Worm (Caenorhabditis elegans) whole organism, late embryonic: ENCODE results near the gene dac-1.

Source experiments
- C08G9.2 ChIP-seq: sonication (generic microtip); optimal IDR thresholded peaks from 2 replicates; lab custom pipeline; 2016; ENCODE audit warnings: mild to moderate bottlenecking, missing genetic modification characterization, moderate library complexity, missing compliant biosample characterization
- C38D4.7 ChIP-seq: fragments of 200-800 bp; sonication (Bioruptor generic); optimal IDR thresholded peaks from 2 replicates; lab custom pipeline; 2018; ENCODE audit warnings: mild to moderate bottlenecking, missing genetic modification characterization, moderate library complexity, missing compliant biosample characterization
- K02D7.2 ChIP-seq: sonication (generic microtip); optimal IDR thresholded peaks from 2 replicates; lab custom pipeline; 2017; ENCODE audit warnings: mild to moderate bottlenecking, missing genetic modification characterization, missing compliant biosample characterization
- K09A11.1 ChIP-seq: sonication (generic microtip); optimal IDR thresholded peaks from 2 replicates; lab custom pipeline; 2017; ENCODE audit warnings: antibody characterized with exemption, mild to moderate bottlenecking, missing genetic modification characterization, missing compliant biosample characterization; ENCODE audit not compliant: insufficient read depth
- T23F11.4 ChIP-seq: fragments of 200-800 bp; sonication (Bioruptor generic); optimal IDR thresholded peaks from 2 replicates; lab custom pipeline; 2018; ENCODE audit warnings: mild to moderate bottlenecking, missing genetic modification characterization, missing compliant biosample characterization
- ama-1 ChIP-seq: fragments of 150-350 bp; optimal IDR thresholded peaks from 2 replicates; lab custom pipeline; 2014
- ceh-14 ChIP-seq: sonication (generic microtip); optimal IDR thresholded peaks from 2 replicates; lab custom pipeline; 2016; ENCODE audit warnings: missing genotype, missing genetic modification characterization, missing compliant biosample characterization
- ceh-2 ChIP-seq: sonication (generic microtip); optimal IDR thresholded peaks from 2 replicates; lab custom pipeline; 2016; ENCODE audit warnings: missing genotype, missing genetic modification characterization, missing compliant biosample characterization
- ceh-22 ChIP-seq: sonication (generic microtip); optimal IDR thresholded peaks from 2 replicates; lab custom pipeline; 2017; ENCODE audit warnings: missing biosample characterization, missing genetic modification characterization
- ceh-24 ChIP-seq: sonication (generic microtip); optimal IDR thresholded peaks from 2 replicates; lab custom pipeline; 2016; ENCODE audit warnings: mild to moderate bottlenecking, missing genetic modification characterization, missing compliant biosample characterization
- ceh-30 ChIP-seq: fragments of 150-350 bp; optimal IDR thresholded peaks from 2 replicates; lab custom pipeline; 2014; ENCODE audit warnings: missing biosample characterization, missing genetic modification characterization
- ceh-45 ChIP-seq: fragments of 200-800 bp; sonication (Bioruptor generic); IDR thresholded peaks from 2 replicates; pipeline ENCODE4 v1.3.6; 2022; ENCODE audit warnings: missing genetic modification reagents, missing genetic modification characterization, missing compliant biosample characterization
- ceh-48 ChIP-seq: sonication (generic microtip); optimal IDR thresholded peaks from 2 replicates; lab custom pipeline; 2016; ENCODE audit warnings: missing genetic modification characterization, inconsistent platforms, missing compliant biosample characterization
- dmd-4 ChIP-seq: sonication (generic microtip); optimal IDR thresholded peaks from 2 replicates; lab custom pipeline; 2016; ENCODE audit warnings: borderline replicate concordance, missing genetic modification characterization, missing compliant biosample characterization
- elt-2 ChIP-seq: sonication (generic microtip); optimal IDR thresholded peaks from 2 replicates; lab custom pipeline; 2016; ENCODE audit warnings: missing genetic modification reagents, missing genetic modification characterization, missing compliant biosample characterization
- ets-4 ChIP-seq: sonication (generic microtip); optimal IDR thresholded peaks from 2 replicates; lab custom pipeline; 2016; ENCODE audit warnings: missing genetic modification characterization, missing compliant biosample characterization
- fax-1 ChIP-seq: sonication (generic microtip); optimal IDR thresholded peaks from 2 replicates; lab custom pipeline; 2016; ENCODE audit warnings: missing genotype, missing genetic modification characterization, missing compliant biosample characterization
- hlh-13 ChIP-seq: fragments of 200-800 bp; sonication (Bioruptor generic); optimal IDR thresholded peaks from 2 replicates; lab custom pipeline; 2018; ENCODE audit warnings: mild to moderate bottlenecking, missing genetic modification characterization, missing compliant biosample characterization
- hlh-6 ChIP-seq: sonication (generic microtip); optimal IDR thresholded peaks from 2 replicates; lab custom pipeline; 2016; ENCODE audit warnings: missing genotype, missing genetic modification characterization, missing compliant biosample characterization
- hlh-8 ChIP-seq: sonication (generic microtip); optimal IDR thresholded peaks from 2 replicates; lab custom pipeline; 2016; ENCODE audit warnings: missing genotype, missing genetic modification characterization, missing compliant biosample characterization
- madf-2 ChIP-seq: sonication (generic microtip); optimal IDR thresholded peaks from 2 replicates; lab custom pipeline; 2017; ENCODE audit warnings: missing genetic modification characterization, missing compliant biosample characterization
- mec-3 ChIP-seq: sonication (generic microtip); optimal IDR thresholded peaks from 2 replicates; lab custom pipeline; 2016; ENCODE audit warnings: borderline replicate concordance, missing genetic modification characterization, missing compliant biosample characterization
- nfya-1 ChIP-seq: sonication (generic microtip); optimal IDR thresholded peaks from 2 replicates; lab custom pipeline; 2017; ENCODE audit warnings: missing genetic modification characterization, mild to moderate bottlenecking, missing compliant biosample characterization, antibody characterized with exemption, moderate library complexity
- nhr-11 ChIP-seq: fragments of 150-350 bp; optimal IDR thresholded peaks from 2 replicates; lab custom pipeline; 2014; ENCODE audit warnings: missing biosample characterization, missing genetic modification characterization
- nhr-232 ChIP-seq: sonication (generic microtip); optimal IDR thresholded peaks from 2 replicates; lab custom pipeline; 2016; ENCODE audit warnings: missing genetic modification characterization, missing compliant biosample characterization
- npax-4 ChIP-seq: sonication (generic microtip); optimal IDR thresholded peaks from 2 replicates; lab custom pipeline; 2016; ENCODE audit warnings: missing genetic modification characterization, missing compliant biosample characterization
- pag-3 ChIP-seq: sonication (generic microtip); optimal IDR thresholded peaks from 2 replicates; lab custom pipeline; 2016; ENCODE audit warnings: missing compliant biosample characterization, missing genetic modification characterization, borderline replicate concordance
- pha-4 ChIP-seq: fragments of 150-350 bp; optimal IDR thresholded peaks from 2 replicates; lab custom pipeline; 2018; ENCODE audit warnings: missing biosample characterization, missing genetic modification reagents, missing genetic modification characterization
- rnt-1 ChIP-seq: sonication (generic microtip); optimal IDR thresholded peaks from 2 replicates; lab custom pipeline; 2016; ENCODE audit warnings: missing genetic modification characterization, missing compliant biosample characterization
- sdc-2 ChIP-seq: sonication (generic microtip); optimal IDR thresholded peaks from 2 replicates; lab custom pipeline; 2016; ENCODE audit warnings: missing genotype, missing genetic modification characterization, missing compliant biosample characterization
- sox-2 ChIP-seq: fragments of 200-800 bp; sonication (Bioruptor generic); IDR thresholded peaks from 2 replicates; pipeline ENCODE4 v1.3.6; 2022; ENCODE audit warnings: missing genetic modification reagents, missing genetic modification characterization, missing compliant biosample characterization
- syd-9 ChIP-seq: sonication (generic microtip); optimal IDR thresholded peaks from 2 replicates; lab custom pipeline; 2016; ENCODE audit warnings: mild to moderate bottlenecking, missing genetic modification characterization, moderate library complexity, missing compliant biosample characterization
- tbx-2 ChIP-seq: sonication (generic microtip); optimal IDR thresholded peaks from 2 replicates; lab custom pipeline; 2016; ENCODE audit warnings: missing genetic modification characterization, missing compliant biosample characterization
- ttx-3 ChIP-seq: sonication (generic microtip); optimal IDR thresholded peaks from 2 replicates; lab custom pipeline; 2016; ENCODE audit warnings: missing genetic modification reagents, missing genetic modification characterization, missing compliant biosample characterization
- unc-42 ChIP-seq: sonication (generic microtip); optimal IDR thresholded peaks from 2 replicates; lab custom pipeline; 2016; ENCODE audit warnings: missing genotype, missing genetic modification characterization, missing compliant biosample characterization
- unc-86 ChIP-seq: sonication (generic microtip); optimal IDR thresholded peaks from 2 replicates; lab custom pipeline; 2016; ENCODE audit warnings: missing genetic modification characterization, missing compliant biosample characterization
- ztf-16 ChIP-seq: sonication (generic microtip); optimal IDR thresholded peaks from 2 replicates; lab custom pipeline; 2017; ENCODE audit warnings: missing genetic modification characterization, missing compliant biosample characterization

dac-1 gene

ce11 chrIII:815845-816244, at the start of gene dac-1:
Gene dac-1 (plus strand): TSS chrIII:816145.
- no peak for TF ChIP-seq sdc-2
- TF ChIP-seq unc-42 (tag; lab: Kevin White, UChicago): no peak
- TF ChIP-seq ets-4 (tag; lab: Kevin White, UChicago): no peak
- no peak for TF ChIP-seq pha-4 (tag; lab: Kevin White, UChicago)
- no peak for TF ChIP-seq T23F11.4
- no peak for TF ChIP-seq hlh-8
- TF ChIP-seq ceh-24: no peak

- TF ChIP-seq K09A11.1 (tag; lab: Kevin White, UChicago): no peak
- no peak for TF ChIP-seq ztf-16
- no peak for TF ChIP-seq nfya-1
- no peak for TF ChIP-seq elt-2 (tag; lab: Kevin White, UChicago)
- no peak for TF ChIP-seq mec-3 (tag; lab: Kevin White, UChicago)
- no peak for TF ChIP-seq ama-1 (lab: Kevin White, UChicago)
- no peak for TF ChIP-seq sox-2 (GFP tag; lab: Robert Waterston, UW)
- TF ChIP-seq ceh-2 (tag; lab: Kevin White, UChicago): no peak
- no peak for TF ChIP-seq K02D7.2 (tag; lab: Kevin White, UChicago)
- no peak for TF ChIP-seq ceh-22
- TF ChIP-seq C08G9.2: no peak
These were observed 47.4 kb upstream of the dac-1 start for ce11 chrIII:768528-768927.

- no peak for TF ChIP-seq C38D4.7 (GFP tag; lab: Kevin White, UChicago)
- TF ChIP-seq, all 69 proteins: peak for 0
These were observed 45.0 kb upstream of the dac-1 start, which contains the start of gene tpst-2 for ce11 chrIII:770958-771357. Gene tpst-2 (plus strand): TSS chrIII:771258.

- TF ChIP-seq ceh-30 (tag; lab: Kevin White, UChicago): no peak
- no peak for TF ChIP-seq fax-1 (tag; lab: Kevin White, UChicago)
- no peak for TF ChIP-seq dmd-4
- no peak for TF ChIP-seq ttx-3 (tag; lab: Kevin White, UChicago)
- peak; percentile 83 for TF ChIP-seq elt-2 (tag; lab: Kevin White, UChicago)
- peak; percentile 3 for TF ChIP-seq ceh-48 (tag; lab: Kevin White, UChicago)
These were observed 43.3 kb upstream of the dac-1 start for ce11 chrIII:772675-773074.

ce11 chrIII:773114-773513, 42.8 kb upstream of the dac-1 start, which contains the start of gene cyn-6:
Gene cyn-6 (plus strand): TSS chrIII:773414.
- TF ChIP-seq rnt-1: no peak
- TF ChIP-seq hlh-13 (GFP tag; lab: Kevin White, UChicago): no peak
- no peak for TF ChIP-seq C38D4.7 (GFP tag; lab: Kevin White, UChicago)
- no peak for TF ChIP-seq hlh-6 (tag; lab: Kevin White, UChicago)
- TF ChIP-seq nhr-232 (tag; lab: Kevin White, UChicago): no peak
- TF ChIP-seq ceh-14 (tag; lab: Kevin White, UChicago): no peak
- no peak for TF ChIP-seq pha-4 (tag; lab: Kevin White, UChicago)
- TF ChIP-seq syd-9 (tag; lab: Kevin White, UChicago): no peak
- TF ChIP-seq npax-4 (tag; lab: Kevin White, UChicago): no peak
- no peak for TF ChIP-seq ceh-45 (GFP tag; lab: Robert Waterston, UW)
- TF ChIP-seq madf-2 (tag; lab: Kevin White, UChicago): no peak
- TF ChIP-seq tbx-2 (tag; lab: Kevin White, UChicago): no peak
- TF ChIP-seq nhr-11 (tag; lab: Kevin White, UChicago): no peak
- TF ChIP-seq unc-86 (tag; lab: Kevin White, UChicago): no peak
- TF ChIP-seq pag-3 (tag; lab: Kevin White, UChicago): no peak
